Fruit fly (Drosophila melanogaster): ENCODE data around the gene comm2.

comm2 gene

dm6 chr3L:15690711-15691591 is 8.7 kb downstream of the comm2 start (continued):
- TF ChIP-seq sens-2 (GFP tag; IDR thresholded peaks at IDR 0.05) (no peak), sc (optimal IDR thresholded peaks at IDR 0.05) (no peak), sc (GFP tag; optimal IDR thresholded peaks at IDR 0.05) (no peak), Gug (GFP tag; IDR thresholded peaks at IDR 0.05) (no peak), CG4404 (GFP tag; IDR thresholded peaks at IDR 0.05) (no peak), Hsf (GFP tag; optimal IDR thresholded peaks at IDR 0.05) (no peak), eyg (GFP tag; optimal IDR thresholded peaks at IDR 0.05) (no peak), dati (GFP tag; IDR thresholded peaks at IDR 0.05) (no peak), rib (GFP tag; IDR thresholded peaks at IDR 0.05) (no peak), Hmx (GFP tag; optimal IDR thresholded peaks at IDR 0.05) (no peak), CG17385 (GFP tag; optimal IDR thresholded peaks at IDR 0.05) (peak; percentile 8), pum (GFP tag; optimal IDR thresholded peaks at IDR 0.05) (no peak), mld (GFP tag; IDR thresholded peaks at IDR 0.05; ENCODE audit: partially characterized antibody) (no peak), cwo (GFP tag; optimal IDR thresholded peaks at IDR 0.05) (peak; percentile 65), chm (GFP tag; IDR thresholded peaks at IDR 0.05) (no peak), schlank (tag; optimal IDR thresholded peaks at IDR 0.05) (no peak), CG32772 (GFP tag; IDR thresholded peaks at IDR 0.05) (no peak), CG4424 (GFP tag; optimal IDR thresholded peaks at IDR 0.05) (peak; percentile 40), NfI (GFP tag; optimal IDR thresholded peaks at IDR 0.05) (no peak), pan (optimal IDR thresholded peaks at IDR 0.05) (no peak), pan (GFP tag; optimal IDR thresholded peaks at IDR 0.05 in 1 of 2, IDR thresholded peaks at IDR 0.05 in 1 of 2) (no peak), Eip74EF (GFP tag; optimal IDR thresholded peaks at IDR 0.05) (no peak), Ets97D (GFP tag; optimal IDR thresholded peaks at IDR 0.05) (no peak), CG9797 (GFP tag; optimal IDR thresholded peaks at IDR 0.05) (no peak), CG15696 (tag; optimal IDR thresholded peaks at IDR 0.05) (peak; percentile 61), crc (GFP tag; optimal IDR thresholded peaks at IDR 0.05) (no peak), corto (GFP tag; optimal IDR thresholded peaks at IDR 0.05) (no peak), hth (optimal IDR thresholded peaks at IDR 0.05) (no peak), D19B (GFP tag; optimal IDR thresholded peaks at IDR 0.05) (no peak), Atf3 (GFP tag; optimal IDR thresholded peaks at IDR 0.05) (no peak), ftz-f1 (GFP tag; optimal IDR thresholded peaks at IDR 0.05) (no peak), chn (GFP tag; optimal IDR thresholded peaks at IDR 0.05) (no peak), pzg (GFP tag; optimal IDR thresholded peaks at IDR 0.05) (no peak), CG10565 (GFP tag; optimal IDR thresholded peaks at IDR 0.05) (no peak), zen2 (GFP tag; IDR thresholded peaks at IDR 0.05; ENCODE audit: partially characterized antibody) (no peak), lbe (GFP tag; optimal IDR thresholded peaks at IDR 0.05) (no peak), HLH3B (GFP tag; IDR thresholded peaks at IDR 0.05) (0 out of 2 replicates have a peak, but pooled peaks have one; percentile 17), CG11093 (GFP tag; IDR thresholded peaks at IDR 0.05) (no peak), CG4282 (GFP tag; optimal IDR thresholded peaks at IDR 0.05) (no peak), prd (optimal IDR thresholded peaks at IDR 0.05) (no peak), prd (GFP tag; IDR thresholded peaks at IDR 0.05) (no peak), gce (GFP tag; IDR thresholded peaks at IDR 0.05) (no peak), CG15269 (tag; optimal IDR thresholded peaks at IDR 0.05) (peak; percentile 20), sima (GFP tag; optimal IDR thresholded peaks at IDR 0.05) (no peak), Oaz (GFP tag; IDR thresholded peaks at IDR 0.05) (peak; percentile 53), crp (GFP tag; optimal IDR thresholded peaks at IDR 0.05) (no peak), grau (tag; optimal IDR thresholded peaks at IDR 0.05) (peak; percentile 60), CG3407 (GFP tag; optimal IDR thresholded peaks at IDR 0.05) (no peak), peb (GFP tag; IDR thresholded peaks at IDR 0.05) (no peak), ab (GFP tag; optimal IDR thresholded peaks at IDR 0.05) (no peak), MESR4 (GFP tag; optimal IDR thresholded peaks at IDR 0.05) (no peak)
